Worm (Caenorhabditis elegans): ENCODE data around the gene npr-41.

npr-41 gene

ce11 chrII:11503761-11504160 lies 6.7 kb upstream of the npr-41 start:
- TF ChIP-seq fax-1 (tag; optimal IDR thresholded peaks at IDR 0.05) (no peak), ceh-31 (tag; optimal IDR thresholded peaks at IDR 0.05) (no peak), dve-1 (tag; optimal IDR thresholded peaks at IDR 0.05) (peak; percentile 2)

- TF ChIP-seq che-1 (tag; optimal IDR thresholded peaks at IDR 0.05) (no peak), ceh-48 (tag; optimal IDR thresholded peaks at IDR 0.05) (no peak), tbx-7 (tag; optimal IDR thresholded peaks at IDR 0.05) (no peak), ceh-34 (tag; optimal IDR thresholded peaks at IDR 0.05) (no peak), fkh-6 (tag; optimal IDR thresholded peaks at IDR 0.05) (no peak), fkh-10 (GFP tag; optimal IDR thresholded peaks at IDR 0.05) (no peak), T23F11.4 (GFP tag; optimal IDR thresholded peaks at IDR 0.05) (no peak), syd-9 (tag; optimal IDR thresholded peaks at IDR 0.05) (no peak), pha-2 (tag; optimal IDR thresholded peaks at IDR 0.05) (no peak), unc-86 (tag; optimal IDR thresholded peaks at IDR 0.05) (no peak), pqm-1 (tag; optimal IDR thresholded peaks at IDR 0.05) (no peak), ceh-6 (GFP tag; optimal IDR thresholded peaks at IDR 0.05) (no peak)
Measured at ce11 chrII:11512921-11513320, 2.4 kb downstream of the npr-41 start.

- TF ChIP-seq ahr-1 (tag; optimal IDR thresholded peaks at IDR 0.05) = no peak
- no peak for TF ChIP-seq dve-1 (tag; optimal IDR thresholded peaks at IDR 0.05)
- TF ChIP-seq pag-3 (tag; optimal IDR thresholded peaks at IDR 0.05; ENCODE audit: borderline replicate concordance) = no peak
- TF ChIP-seq K09A11.1 (tag; optimal IDR thresholded peaks at IDR 0.05; ENCODE audit: insufficient read depth) = no peak
- no peak for TF ChIP-seq npax-4 (tag; optimal IDR thresholded peaks at IDR 0.05)
- no peak for TF ChIP-seq hlh-13 (GFP tag; optimal IDR thresholded peaks at IDR 0.05)
Measured at ce11 chrII:11514775-11515174, 4.3 kb downstream of the npr-41 start, which contains the start of gene srh-44. Gene srh-44 (plus strand): TSS chrII:11515075.

- TF ChIP-seq unc-3 (GFP tag; conservative IDR thresholded peaks at IDR 0.05) = no peak
- TF ChIP-seq unc-3 (tag; optimal IDR thresholded peaks at IDR 0.05) = no peak
- no peak for TF ChIP-seq ceh-6 (GFP tag; optimal IDR thresholded peaks at IDR 0.05)
- no peak for TF ChIP-seq gmeb-2 (tag; optimal IDR thresholded peaks at IDR 0.05)
- no peak for TF ChIP-seq ceh-19 (GFP tag; optimal IDR thresholded peaks at IDR 0.05)
- no peak for TF ChIP-seq ahr-1 (tag; optimal IDR thresholded peaks at IDR 0.05)
- no peak for TF ChIP-seq T23F11.4 (GFP tag; optimal IDR thresholded peaks at IDR 0.05)
- TF ChIP-seq pha-2 (tag; optimal IDR thresholded peaks at IDR 0.05) = no peak
- no peak for TF ChIP-seq Y22D7AL.16 (tag; optimal IDR thresholded peaks at IDR 0.05)
- TF ChIP-seq dve-1 (tag; optimal IDR thresholded peaks at IDR 0.05) = no peak
- no peak for TF ChIP-seq lim-6 (tag; optimal IDR thresholded peaks at IDR 0.05)
- no peak for TF ChIP-seq elt-4 (tag; optimal IDR thresholded peaks at IDR 0.05)
- no peak for TF ChIP-seq pros-1 (tag; optimal IDR thresholded peaks at IDR 0.05)
- TF ChIP-seq nfya-1 (tag; optimal IDR thresholded peaks at IDR 0.05) = no peak
- no peak for TF ChIP-seq ets-4 (tag; optimal IDR thresholded peaks at IDR 0.05)
- no peak for TF ChIP-seq syd-9 (tag; optimal IDR thresholded peaks at IDR 0.05)
- no peak for TF ChIP-seq hlh-6 (tag; optimal IDR thresholded peaks at IDR 0.05)
- TF ChIP-seq ttx-3 (tag; optimal IDR thresholded peaks at IDR 0.05) = no peak
- TF ChIP-seq hlh-30 (tag; optimal IDR thresholded peaks at IDR 0.05; ENCODE audit: insufficient read depth) = no peak
Measured at ce11 chrII:11518184-11518583, 7.7 kb downstream of the npr-41 start, which contains the start of gene B0334.10. Gene B0334.10 (plus strand): TSS chrII:11518484.

ce11 chrII:11521300-11521699 lies 10.8 kb downstream of the npr-41 start, which contains the start of gene Y62F5A.10:
Gene Y62F5A.10 (plus strand): TSS chrII:11521600.
- TF ChIP-seq gmeb-2 (tag; optimal IDR thresholded peaks at IDR 0.05) (no peak), nhr-11 (tag; optimal IDR thresholded peaks at IDR 0.05) (no peak), hlh-8 (tag; optimal IDR thresholded peaks at IDR 0.05) (no peak), fkh-10 (GFP tag; optimal IDR thresholded peaks at IDR 0.05) (no peak), T23F11.4 (GFP tag; optimal IDR thresholded peaks at IDR 0.05) (no peak), Y22D7AL.16 (tag; optimal IDR thresholded peaks at IDR 0.05) (no peak), hlh-13 (GFP tag; optimal IDR thresholded peaks at IDR 0.05) (no peak), fkh-6 (tag; optimal IDR thresholded peaks at IDR 0.05) (no peak), lin-11 (tag; optimal IDR thresholded peaks at IDR 0.05) (no peak), ztf-16 (tag; optimal IDR thresholded peaks at IDR 0.05) (no peak), rnt-1 (tag; optimal IDR thresholded peaks at IDR 0.05) (no peak), K02D7.2 (tag; optimal IDR thresholded peaks at IDR 0.05) (no peak), odd-2 (tag; optimal IDR thresholded peaks at IDR 0.05) (no peak), hlh-30 (tag; optimal IDR thresholded peaks at IDR 0.05; ENCODE audit: insufficient read depth) (no peak), dve-1 (tag; optimal IDR thresholded peaks at IDR 0.05) (no peak), ceh-19 (GFP tag; optimal IDR thresholded peaks at IDR 0.05) (no peak), pqm-1 (tag; optimal IDR thresholded peaks at IDR 0.05) (no peak), unc-86 (tag; optimal IDR thresholded peaks at IDR 0.05) (no peak), hlh-6 (tag; optimal IDR thresholded peaks at IDR 0.05) (no peak), ceh-48 (tag; optimal IDR thresholded peaks at IDR 0.05) (no peak)
